Fruit fly (Drosophila melanogaster) whole organism, prepupa: ENCODE data around the gene CG12112.

Source experiments
- CG11762 ChIP-seq: fragments of 200-800 bp; sonication (Bioruptor generic); optimal IDR thresholded peaks from 3 replicates; lab custom pipeline; 2016; ENCODE audit warnings: missing biosample characterization, missing genetic modification characterization; ENCODE audit not compliant: insufficient read depth
- CG11902 ChIP-seq: fragments of 200-800 bp; sonication (Bioruptor generic); optimal IDR thresholded peaks from 3 replicates; lab custom pipeline; 2016; ENCODE audit warnings: missing biosample characterization, missing genetic modification characterization
- CG15336 ChIP-seq: fragments of 200-800 bp; sonication (Bioruptor generic); IDR thresholded peaks from 2 replicates; pipeline ENCODE4 v1.3.6; 2022; ENCODE audit warnings: missing biosample characterization, missing genetic modification characterization
- CG6808 ChIP-seq: fragments of 200-800 bp; sonication (Bioruptor generic); optimal IDR thresholded peaks from 3 replicates; lab custom pipeline; 2017; ENCODE audit warnings: missing biosample characterization, missing genetic modification characterization, mild to moderate bottlenecking, moderate library complexity, missing genetic modification reagents
- Gug ChIP-seq: fragments of 200-800 bp; sonication (Bioruptor generic); IDR thresholded peaks from 2 replicates; pipeline ENCODE4 v1.3.6; 2022; ENCODE audit warnings: missing biosample characterization, missing genetic modification characterization
- OdsH ChIP-seq: fragments of 200-800 bp; sonication (Bioruptor generic); optimal IDR thresholded peaks from 3 replicates; lab custom pipeline; 2016; ENCODE audit warnings: missing biosample characterization, missing genetic modification characterization
- acj6 ChIP-seq: fragments of 200-800 bp; sonication (Bioruptor generic); optimal IDR thresholded peaks from 3 replicates; lab custom pipeline; 2016; ENCODE audit warnings: missing biosample characterization, missing genetic modification characterization
- pdm3 ChIP-seq: fragments of 200-800 bp; sonication (Bioruptor generic); optimal IDR thresholded peaks from 3 replicates; lab custom pipeline; 2016; ENCODE audit warnings: missing biosample characterization, missing genetic modification characterization
- salr ChIP-seq, 2 experiments: fragments of 200-800 bp; sonication (Bioruptor generic); optimal IDR thresholded peaks; 3 replicates each; lab custom pipeline; 2016 to 2018; ENCODE audit warnings: missing biosample characterization in 2 of 2, missing genetic modification characterization in 2 of 2, mild to moderate bottlenecking in 1 of 2

- TF ChIP-seq acj6 (GFP tag; lab: Kevin White, UChicago) = no peak
- no peak for TF ChIP-seq CG6808 (GFP tag; lab: Kevin White, UChicago)
- TF ChIP-seq pdm3 (GFP tag; lab: Kevin White, UChicago) = no peak
- TF ChIP-seq CG15336 = peak; percentile 34; the same call in 1 of the 2 replicates
- TF ChIP-seq Gug (GFP tag; lab: Robert Waterston, UW) = no peak
- no peak for TF ChIP-seq CG11902 (GFP tag; lab: Kevin White, UChicago)
- peak; percentile 34 for TF ChIP-seq OdsH (GFP tag; lab: Kevin White, UChicago)
- no peak for TF ChIP-seq CG11762 (GFP tag; lab: Kevin White, UChicago)
- no peak for TF ChIP-seq salr (GFP tag; optimal IDR thresholded peaks at IDR 0.05; lab: Kevin White, UChicago)
These were observed 13.1 kb upstream of the CG12112 start, which contains the start of gene spirit for dm6 chrX:8572939-8573594.
